Worm (Caenorhabditis elegans) whole organism, young adult: ENCODE results near the gene cpb-1.

ENCODE experiments used
- T26A5.8 ChIP-seq: sonication (generic microtip); optimal IDR thresholded peaks from 2 replicates; lab custom pipeline; 2016; ENCODE audit warnings: missing genetic modification characterization, missing compliant biosample characterization
- ama-1 ChIP-seq, 3 experiments: fragments of 150-350 bp in 1 of 3; sonication (generic microtip) in 2 of 3; optimal IDR thresholded peaks; 2 replicates each; lab custom pipeline; 2014 to 2018; ENCODE audit warnings: missing biosample characterization in 2 of 3, missing genetic modification characterization in 2 of 3, missing genetic modification reagents in 2 of 3
- athp-1 ChIP-seq: sonication (generic microtip); optimal IDR thresholded peaks from 2 replicates; lab custom pipeline; 2017; ENCODE audit warnings: mild to moderate bottlenecking, missing genetic modification characterization, missing compliant biosample characterization
- attf-3 ChIP-seq: fragments of 200-800 bp; sonication (Bioruptor generic); conservative IDR thresholded peaks from 2 replicates; pipeline ENCODE4 v1.3.6; 2022; ENCODE audit warnings: missing genetic modification reagents, missing genetic modification characterization, missing compliant biosample characterization
- efl-1 ChIP-seq: fragments of 150-350 bp; optimal IDR thresholded peaks from 2 replicates; lab custom pipeline; 2014; ENCODE audit warnings: missing biosample characterization, missing genetic modification reagents, missing genetic modification characterization
- ets-4 ChIP-seq: fragments of 200-800 bp; sonication (Bioruptor generic); optimal IDR thresholded peaks from 2 replicates; lab custom pipeline; 2018; ENCODE audit warnings: mild to moderate bottlenecking, missing genetic modification characterization, missing compliant biosample characterization
- fkh-3 ChIP-seq: sonication (generic microtip); optimal IDR thresholded peaks from 2 replicates; lab custom pipeline; 2016; ENCODE audit warnings: mild to moderate bottlenecking, missing genetic modification characterization, missing compliant biosample characterization
- lsl-1 ChIP-seq: fragments of 200-800 bp; sonication (Bioruptor generic); optimal IDR thresholded peaks from 2 replicates; lab custom pipeline; 2018; ENCODE audit warnings: mild to moderate bottlenecking, missing genetic modification characterization, moderate library complexity, missing compliant biosample characterization
- mcd-1 ChIP-seq: fragments of 200-800 bp; sonication (Bioruptor generic); IDR thresholded peaks from 2 replicates; pipeline ENCODE4 v1.3.6; 2022; ENCODE audit warnings: missing genetic modification reagents, missing genetic modification characterization, missing compliant biosample characterization
- nfya-1 ChIP-seq: sonication (generic microtip); optimal IDR thresholded peaks from 2 replicates; lab custom pipeline; 2017; ENCODE audit warnings: antibody characterized with exemption, missing compliant biosample characterization, missing genetic modification characterization, borderline replicate concordance; ENCODE audit not compliant: insufficient read depth
- nhr-90 ChIP-seq: sonication (generic microtip); optimal IDR thresholded peaks from 2 replicates; lab custom pipeline; 2016; ENCODE audit warnings: missing genotype, mild to moderate bottlenecking, missing genetic modification characterization, missing compliant biosample characterization
- snpc-1.3 ChIP-seq: sonication (generic microtip); optimal IDR thresholded peaks from 2 replicates; lab custom pipeline; 2017; ENCODE audit warnings: missing genetic modification characterization, mild to moderate bottlenecking, missing compliant biosample characterization, antibody characterized with exemption, moderate library complexity, missing genotype, missing genetic modification reagents; ENCODE audit not compliant: insufficient read depth
- snpc-4 ChIP-seq, 5 experiments: fragments of 150-350 bp in 1 of 5; sonication (generic microtip) in 4 of 5; optimal IDR thresholded peaks; 2 replicates each; lab custom pipeline; 2014 to 2018; ENCODE audit warnings: missing genetic modification characterization in 5 of 5, missing biosample characterization in 3 of 5, antibody characterized with exemption in 2 of 5, mild to moderate bottlenecking in 2 of 5, missing compliant biosample characterization in 2 of 5, missing genotype in 2 of 5, moderate library complexity in 2 of 5, missing genetic modification reagents in 1 of 5
- unc-62 ChIP-seq: fragments of 150-350 bp; optimal IDR thresholded peaks from 2 replicates; lab custom pipeline; 2014; ENCODE audit warnings: missing biosample characterization, missing genetic modification reagents, missing genetic modification characterization

DNA sequence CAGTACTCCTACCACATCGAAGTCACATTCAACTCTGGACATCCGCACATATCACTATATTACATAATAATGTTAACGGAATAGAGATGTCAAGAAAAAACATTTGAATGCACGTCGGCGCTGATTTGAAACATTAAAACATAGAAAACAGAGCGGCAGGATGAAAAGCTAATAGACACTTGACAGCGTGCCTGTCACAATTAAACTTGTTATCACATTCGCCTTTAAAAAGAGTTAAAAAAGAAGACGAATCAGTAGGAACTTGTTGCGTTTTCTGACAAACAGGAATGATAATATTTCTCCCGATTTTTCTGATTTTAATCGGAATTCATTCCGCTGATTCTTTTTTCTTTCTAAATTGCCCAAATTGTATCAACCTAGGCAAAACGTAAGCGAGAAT lies 4.5 kb upstream of the cpb-1 start:
- TF ChIP-seq ama-1 (optimal IDR thresholded peaks at IDR 0.05; lab: Kevin White, UChicago) (no peak), ama-1 (GFP tag; optimal IDR thresholded peaks at IDR 0.05; lab: Kevin White, UChicago) (no peak), attf-3 (no peak), ets-4 (GFP tag; lab: Kevin White, UChicago) (no peak), snpc-1.3 (tag; lab: Kevin White, UChicago) (no peak), mcd-1 (GFP tag; lab: Robert Waterston, UW) (no peak), athp-1 (tag; lab: Kevin White, UChicago) (no peak), unc-62 (GFP tag; lab: Kevin White, UChicago) (no peak), lsl-1 (GFP tag; lab: Kevin White, UChicago) (no peak), snpc-4 (GFP tag; optimal IDR thresholded peaks at IDR 0.05; lab: Kevin White, UChicago) (no peak), snpc-4 (tag; optimal IDR thresholded peaks at IDR 0.05; lab: Kevin White, UChicago) (no peak), nfya-1 (tag; lab: Kevin White, UChicago) (no peak), fkh-3 (tag; lab: Kevin White, UChicago) (no peak), efl-1 (GFP tag; lab: Kevin White, UChicago) (no peak), T26A5.8 (no peak), nhr-90 (tag; lab: Kevin White, UChicago) (no peak)
